Fruit fly (Drosophila melanogaster) whole organism, prepupa: ENCODE measurements around the gene Dh31.

Experiments used
- Blimp-1 ChIP-seq: fragments of 200-800 bp; sonication (Bioruptor generic); optimal IDR thresholded peaks from 3 replicates; lab custom pipeline; 2017; ENCODE audit warnings: missing biosample characterization, missing genetic modification characterization, mild to moderate bottlenecking, moderate library complexity, missing genetic modification reagents
- CG10631 ChIP-seq: fragments of 200-800 bp; sonication (Bioruptor generic); optimal IDR thresholded peaks from 2 replicates; lab custom pipeline; 2016; ENCODE audit warnings: missing biosample characterization, missing genetic modification characterization
- CG10669 ChIP-seq: fragments of 200-800 bp; sonication (Bioruptor generic); optimal IDR thresholded peaks from 3 replicates; lab custom pipeline; 2018; ENCODE audit warnings: missing biosample characterization, mild to moderate bottlenecking, missing genetic modification characterization, moderate library complexity
- CG11294 ChIP-seq: fragments of 200-800 bp; sonication (Bioruptor generic); IDR thresholded peaks from 2 replicates; pipeline ENCODE4 v1.3.6; 2022; ENCODE audit warnings: missing biosample characterization, missing genetic modification characterization
- CG11762 ChIP-seq: fragments of 200-800 bp; sonication (Bioruptor generic); optimal IDR thresholded peaks from 3 replicates; lab custom pipeline; 2016; ENCODE audit warnings: missing biosample characterization, missing genetic modification characterization; ENCODE audit not compliant: insufficient read depth
- CG15336 ChIP-seq: fragments of 200-800 bp; sonication (Bioruptor generic); IDR thresholded peaks from 2 replicates; pipeline ENCODE4 v1.3.6; 2022; ENCODE audit warnings: missing biosample characterization, missing genetic modification characterization
- CG1621 ChIP-seq: fragments of 200-800 bp; sonication (Bioruptor generic); optimal IDR thresholded peaks from 3 replicates; lab custom pipeline; 2018; ENCODE audit warnings: missing biosample characterization, mild to moderate bottlenecking, missing genetic modification characterization
- CG16779 ChIP-seq: fragments of 200-800 bp; sonication (Bioruptor generic); optimal IDR thresholded peaks from 3 replicates; lab custom pipeline; 2017; ENCODE audit warnings: missing biosample characterization, mild to moderate bottlenecking, missing genetic modification characterization
- CG3032 ChIP-seq: fragments of 200-800 bp; optimal IDR thresholded peaks from 2 replicates; lab custom pipeline; 2019; ENCODE audit warnings: missing biosample characterization, mild to moderate bottlenecking, missing genetic modification characterization, moderate library complexity
- CG31627 ChIP-seq: fragments of 200-800 bp; sonication (Bioruptor generic); optimal IDR thresholded peaks from 3 replicates; lab custom pipeline; 2016; ENCODE audit warnings: missing biosample characterization, missing genetic modification characterization
- CG32006 ChIP-seq: fragments of 200-800 bp; sonication (Bioruptor generic); optimal IDR thresholded peaks from 3 replicates; lab custom pipeline; 2017; ENCODE audit warnings: missing biosample characterization, mild to moderate bottlenecking, missing genetic modification characterization
- CG34406 ChIP-seq: fragments of 200-800 bp; sonication (Bioruptor generic); optimal IDR thresholded peaks from 3 replicates; lab custom pipeline; 2016; ENCODE audit warnings: missing biosample characterization, missing genetic modification characterization
- CG3919 ChIP-seq: fragments of 200-800 bp; sonication (Bioruptor generic); optimal IDR thresholded peaks from 3 replicates; lab custom pipeline; 2016; ENCODE audit warnings: missing biosample characterization, missing genetic modification characterization
- CG4318 ChIP-seq: fragments of 200-800 bp; sonication (Bioruptor generic); optimal IDR thresholded peaks from 3 replicates; lab custom pipeline; 2017; ENCODE audit warnings: missing biosample characterization, mild to moderate bottlenecking, missing genetic modification characterization
- CG6163 ChIP-seq: fragments of 200-800 bp; sonication (Bioruptor generic); IDR thresholded peaks from 3 replicates; pipeline ENCODE4 v1.3.6; 2022; ENCODE audit warnings: missing biosample characterization, missing genetic modification characterization
- CG6792 ChIP-seq: fragments of 200-800 bp; sonication (Bioruptor generic); optimal IDR thresholded peaks from 3 replicates; lab custom pipeline; 2016; ENCODE audit warnings: missing biosample characterization, missing genetic modification characterization
- CG6808 ChIP-seq: fragments of 200-800 bp; sonication (Bioruptor generic); optimal IDR thresholded peaks from 3 replicates; lab custom pipeline; 2017; ENCODE audit warnings: missing biosample characterization, missing genetic modification characterization, mild to moderate bottlenecking, moderate library complexity, missing genetic modification reagents
- CG6854 ChIP-seq: fragments of 200-800 bp; sonication (Bioruptor generic); optimal IDR thresholded peaks from 2 replicates; lab custom pipeline; 2017; ENCODE audit warnings: missing biosample characterization, mild to moderate bottlenecking, missing genetic modification characterization
- CG7368 ChIP-seq: fragments of 200-800 bp; sonication (Bioruptor generic); optimal IDR thresholded peaks from 3 replicates; lab custom pipeline; 2016; ENCODE audit warnings: missing biosample characterization, missing genetic modification characterization
- CG8119 ChIP-seq: fragments of 200-800 bp; sonication (Bioruptor generic); IDR thresholded peaks from 3 replicates; pipeline ENCODE4 v1.3.6; 2022; ENCODE audit warnings: missing biosample characterization, missing genetic modification characterization
- CG8632 ChIP-seq: fragments of 200-800 bp; sonication (Bioruptor generic); optimal IDR thresholded peaks from 3 replicates; lab custom pipeline; 2016; ENCODE audit warnings: missing biosample characterization, missing genetic modification characterization
- CG9139 ChIP-seq: fragments of 200-800 bp; sonication (Bioruptor generic); optimal IDR thresholded peaks from 3 replicates; lab custom pipeline; 2017; ENCODE audit warnings: missing biosample characterization, mild to moderate bottlenecking, missing genetic modification characterization
- Eip78C ChIP-seq: fragments of 200-800 bp; sonication (Bioruptor generic); peaks from one replicate; lab custom pipeline; 2016; ENCODE audit warnings: missing biosample characterization, missing genetic modification characterization
- Eip93F ChIP-seq: fragments of 200-800 bp; sonication (Bioruptor generic); optimal IDR thresholded peaks from 2 replicates; lab custom pipeline; 2016; ENCODE audit warnings: missing biosample characterization, mild to moderate bottlenecking, missing genetic modification characterization
- Ets21C ChIP-seq: fragments of 200-800 bp; sonication (Bioruptor generic); optimal IDR thresholded peaks from 3 replicates; lab custom pipeline; 2016; ENCODE audit warnings: missing biosample characterization, missing genetic modification characterization
- Gug ChIP-seq: fragments of 200-800 bp; sonication (Bioruptor generic); IDR thresholded peaks from 2 replicates; pipeline ENCODE4 v1.3.6; 2022; ENCODE audit warnings: missing biosample characterization, missing genetic modification characterization
- Hr38 ChIP-seq: sonication (Bioruptor generic); optimal IDR thresholded peaks from 2 replicates; lab custom pipeline; 2016; ENCODE audit warnings: missing biosample characterization, missing genetic modification characterization
- Hr39 ChIP-seq: fragments of 200-800 bp; sonication (Bioruptor generic); optimal IDR thresholded peaks from 2 replicates; lab custom pipeline; 2016; ENCODE audit warnings: missing biosample characterization, missing genetic modification characterization
- Hr4 ChIP-seq: fragments of 200-800 bp; sonication (Bioruptor generic); optimal IDR thresholded peaks from 3 replicates; lab custom pipeline; 2016; ENCODE audit warnings: missing biosample characterization, missing genetic modification characterization
- Lpt ChIP-seq: fragments of 200-800 bp; sonication (Bioruptor generic); optimal IDR thresholded peaks from 3 replicates; lab custom pipeline; 2016; ENCODE audit warnings: missing biosample characterization, missing genetic modification characterization
- Met ChIP-seq: fragments of 200-800 bp; sonication (Bioruptor generic); optimal IDR thresholded peaks from 3 replicates; lab custom pipeline; 2016; ENCODE audit warnings: missing biosample characterization, missing genetic modification characterization
- OdsH ChIP-seq: fragments of 200-800 bp; sonication (Bioruptor generic); optimal IDR thresholded peaks from 3 replicates; lab custom pipeline; 2016; ENCODE audit warnings: missing biosample characterization, missing genetic modification characterization
- Smox ChIP-seq: fragments of 200-800 bp; sonication (Bioruptor generic); optimal IDR thresholded peaks from 3 replicates; lab custom pipeline; 2016; ENCODE audit warnings: missing biosample characterization, missing genetic modification characterization
- Sox102F ChIP-seq: fragments of 200-800 bp; sonication (Bioruptor generic); optimal IDR thresholded peaks from 2 replicates; lab custom pipeline; 2016; ENCODE audit warnings: missing biosample characterization, mild to moderate bottlenecking, missing genetic modification characterization
- Sox14 ChIP-seq: fragments of 200-800 bp; sonication (Bioruptor generic); optimal IDR thresholded peaks from 3 replicates; lab custom pipeline; 2016; ENCODE audit warnings: missing biosample characterization, missing genetic modification characterization
- Sox15 ChIP-seq: fragments of 200-800 bp; sonication (Bioruptor generic); optimal IDR thresholded peaks from 3 replicates; lab custom pipeline; 2016; ENCODE audit warnings: missing biosample characterization, missing genetic modification characterization
- achi ChIP-seq: fragments of 200-800 bp; sonication (Bioruptor generic); optimal IDR thresholded peaks from 3 replicates; lab custom pipeline; 2016; ENCODE audit warnings: missing biosample characterization, missing genetic modification characterization
- cyc ChIP-seq: fragments of 200-800 bp; sonication (Bioruptor generic); optimal IDR thresholded peaks from 3 replicates; lab custom pipeline; 2016; ENCODE audit warnings: missing biosample characterization, missing genetic modification characterization
- dac ChIP-seq: fragments of 200-800 bp; sonication (Bioruptor generic); optimal IDR thresholded peaks from 2 replicates; lab custom pipeline; 2017; ENCODE audit warnings: missing biosample characterization, mild to moderate bottlenecking, missing genetic modification characterization
- eg ChIP-seq: fragments of 200-800 bp; sonication (Bioruptor generic); IDR thresholded peaks from 3 replicates; pipeline ENCODE4 v1.3.6; 2022; ENCODE audit warnings: missing biosample characterization, missing genetic modification characterization
- esn ChIP-seq: fragments of 200-800 bp; sonication (Bioruptor generic); optimal IDR thresholded peaks from 2 replicates; lab custom pipeline; 2016; ENCODE audit warnings: missing biosample characterization, mild to moderate bottlenecking, missing genetic modification characterization, moderate library complexity
- fd59A ChIP-seq: fragments of 200-800 bp; sonication (Bioruptor generic); optimal IDR thresholded peaks from 2 replicates; lab custom pipeline; 2017; ENCODE audit warnings: missing biosample characterization, mild to moderate bottlenecking, missing genetic modification characterization, missing genetic modification reagents
- fd85E ChIP-seq: fragments of 200-800 bp; sonication (Bioruptor generic); optimal IDR thresholded peaks from 3 replicates; lab custom pipeline; 2016; ENCODE audit warnings: missing biosample characterization, missing genetic modification characterization
- fkh ChIP-seq: fragments of 200-800 bp; sonication (Bioruptor generic); optimal IDR thresholded peaks from 3 replicates; lab custom pipeline; 2017; ENCODE audit warnings: missing biosample characterization, mild to moderate bottlenecking, missing genetic modification characterization, moderate library complexity
- lz ChIP-seq: fragments of 200-800 bp; sonication (Bioruptor generic); optimal IDR thresholded peaks from 3 replicates; lab custom pipeline; 2016; ENCODE audit warnings: missing biosample characterization, missing genetic modification characterization
- net ChIP-seq: fragments of 200-800 bp; sonication (Bioruptor generic); optimal IDR thresholded peaks from 3 replicates; lab custom pipeline; 2016; ENCODE audit warnings: missing biosample characterization, missing genetic modification characterization
- pdm3 ChIP-seq: fragments of 200-800 bp; sonication (Bioruptor generic); optimal IDR thresholded peaks from 3 replicates; lab custom pipeline; 2016; ENCODE audit warnings: missing biosample characterization, missing genetic modification characterization
- spab ChIP-seq: fragments of 200-800 bp; sonication (Bioruptor generic); optimal IDR thresholded peaks from 2 replicates; lab custom pipeline; 2017; ENCODE audit warnings: missing biosample characterization, mild to moderate bottlenecking, missing genetic modification characterization, missing genetic modification reagents
- ss ChIP-seq, 2 experiments: fragments of 200-800 bp; sonication (Bioruptor generic); optimal IDR thresholded peaks; 2 replicates in 1 of 2; 3 replicates in 1 of 2; lab custom pipeline; 2017 to 2018; ENCODE audit warnings: mild to moderate bottlenecking in 2 of 2, missing biosample characterization in 2 of 2, missing genetic modification characterization in 2 of 2, moderate library complexity in 1 of 2
- svp ChIP-seq: fragments of 200-800 bp; sonication (Bioruptor generic); peaks from one replicate; lab custom pipeline; 2016; ENCODE audit warnings: missing biosample characterization, missing genetic modification characterization
- topi ChIP-seq: fragments of 200-800 bp; sonication (Bioruptor generic); optimal IDR thresholded peaks from 3 replicates; lab custom pipeline; 2016; ENCODE audit warnings: missing biosample characterization, missing genetic modification characterization
- vri ChIP-seq: fragments of 200-800 bp; sonication (Bioruptor generic); optimal IDR thresholded peaks from 3 replicates; lab custom pipeline; 2016; ENCODE audit warnings: missing biosample characterization, mild to moderate bottlenecking, missing genetic modification characterization

Dh31 gene

DNA sequence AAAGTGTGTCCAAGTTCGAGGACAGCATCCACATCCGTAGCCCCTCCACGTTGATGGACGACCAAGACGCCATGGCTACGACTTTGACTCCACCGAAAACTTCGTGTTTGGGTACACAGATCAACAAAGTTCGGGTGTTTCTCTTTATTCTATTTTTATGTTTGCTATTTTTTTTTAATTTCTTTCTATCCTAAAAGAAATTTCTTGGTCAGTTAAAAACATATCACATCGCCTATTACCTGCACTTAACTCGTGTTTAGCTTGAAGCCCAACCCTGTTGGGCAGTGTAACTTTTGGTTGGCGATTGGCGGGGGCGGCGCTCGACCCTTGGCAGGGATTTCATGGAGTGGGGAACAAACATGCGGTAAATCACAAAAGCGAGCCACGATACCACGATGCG is 33.2 kb downstream of the Dh31 start:
- TF ChIP-seq eg (GFP tag; lab: Robert Waterston, UW) (peak; percentile 75), Hr4 (GFP tag; lab: Kevin White, UChicago) (peak; percentile 51), CG3032 (tag; lab: Kevin White, UChicago) (peak; percentile 81), CG1621 (tag; lab: Kevin White, UChicago) (peak; percentile 58), CG32006 (peak; percentile 58), fd85E (peak; percentile 31), vri (peak; percentile 61), Sox102F (peak; percentile 78), pdm3 (GFP tag; lab: Kevin White, UChicago) (peak; percentile 73), net (peak; percentile 79), Hr38 (GFP tag; lab: Kevin White, UChicago) (no peak), CG10669 (GFP tag; lab: Kevin White, UChicago) (peak; percentile 84), achi (peak; percentile 68), CG6808 (peak; percentile 84), Eip78C (GFP tag; lab: Kevin White, UChicago) (peak; percentile 94), cyc (GFP tag; lab: Kevin White, UChicago) (peak; percentile 74), CG8632 (GFP tag; lab: Kevin White, UChicago) (peak; percentile 68), Hr39 (GFP tag; lab: Kevin White, UChicago) (peak; percentile 70), Ets21C (peak; percentile 56), svp (GFP tag; lab: Kevin White, UChicago) (peak; percentile 94), CG9139 (GFP tag; lab: Kevin White, UChicago) (peak; percentile 27), Blimp-1 (peak; percentile 58), CG16779 (tag; lab: Kevin White, UChicago) (peak; percentile 35), CG8119 (GFP tag; lab: Robert Waterston, UW) (peak; percentile 71; the same call in 2 of the 3 replicates), CG6792 (peak; percentile 74), CG6163 (GFP tag; lab: Robert Waterston, UW) (peak; percentile 75; the same call in 2 of the 3 replicates), CG10631 (GFP tag; lab: Kevin White, UChicago) (peak; percentile 63), CG6854 (GFP tag; lab: Kevin White, UChicago) (peak; percentile 78), fd59A (peak; percentile 62), CG11294 (peak; percentile 31; the same call in 1 of the 2 replicates), fkh (GFP tag; lab: Kevin White, UChicago) (no peak), OdsH (GFP tag; lab: Kevin White, UChicago) (peak; percentile 66), CG31627 (GFP tag; lab: Kevin White, UChicago) (peak; percentile 73), Lpt (GFP tag; lab: Kevin White, UChicago) (peak; percentile 36), CG3919 (GFP tag; lab: Kevin White, UChicago) (peak; percentile 77), Gug (GFP tag; lab: Robert Waterston, UW) (peak; percentile 40; the same call in 1 of the 2 replicates), spab (GFP tag; lab: Kevin White, UChicago) (peak; percentile 84), Sox15 (GFP tag; lab: Kevin White, UChicago) (peak; percentile 69), CG15336 (peak; percentile 72), lz (peak; percentile 77), ss (GFP tag; optimal IDR thresholded peaks at IDR 0.05; lab: Kevin White, UChicago) (peak; percentile 81 to 82), dac (no peak), esn (GFP tag; lab: Kevin White, UChicago) (peak; percentile 84), Smox (GFP tag; lab: Kevin White, UChicago) (peak; percentile 63), CG34406 (GFP tag; lab: Kevin White, UChicago) (peak; percentile 71), CG7368 (GFP tag; lab: Kevin White, UChicago) (peak; percentile 69), CG11762 (GFP tag; lab: Kevin White, UChicago) (peak; percentile 50), topi (peak; percentile 73), Sox14 (peak; percentile 85), Met (GFP tag; lab: Kevin White, UChicago) (peak; percentile 85), Eip93F (peak; percentile 34), CG4318 (no peak)
